Worm (Caenorhabditis elegans) whole organism, L1 larva: ENCODE results near the gene wdr-83.

Experiments used
- C04F5.9 ChIP-seq: sonication (generic microtip); optimal IDR thresholded peaks from 2 replicates; lab custom pipeline; 2016; ENCODE audit warnings: missing genetic modification characterization, missing compliant biosample characterization
- aha-1 ChIP-seq: fragments of 150-350 bp; optimal IDR thresholded peaks from 2 replicates; lab custom pipeline; 2014; ENCODE audit warnings: missing biosample characterization, missing genetic modification characterization
- aly-2 ChIP-seq: fragments of 150-350 bp; optimal IDR thresholded peaks from 2 replicates; lab custom pipeline; 2014; ENCODE audit warnings: missing biosample characterization, missing genetic modification characterization
- blmp-1 ChIP-seq: fragments of 150-350 bp; optimal IDR thresholded peaks from 2 replicates; lab custom pipeline; 2014; ENCODE audit warnings: missing biosample characterization, missing genetic modification characterization
- jun-1 ChIP-seq: fragments of 150-350 bp; optimal IDR thresholded peaks from 2 replicates; lab custom pipeline; 2014; ENCODE audit warnings: missing biosample characterization, missing genetic modification reagents, missing genetic modification characterization
- lin-39 ChIP-seq: fragments of 150-350 bp; optimal IDR thresholded peaks from 2 replicates; lab custom pipeline; 2014; ENCODE audit warnings: missing biosample characterization, missing genetic modification reagents, missing genetic modification characterization
- mdl-1 ChIP-seq, 2 experiments: fragments of 150-350 bp; optimal IDR thresholded peaks; 2 replicates each; lab custom pipeline; 2014 to 2017; ENCODE audit warnings: missing biosample characterization in 2 of 2, missing genetic modification characterization in 2 of 2, inconsistent platforms in 1 of 2
- mep-1 ChIP-seq: fragments of 150-350 bp; optimal IDR thresholded peaks from 2 replicates; lab custom pipeline; 2014; ENCODE audit warnings: missing biosample characterization, missing genetic modification characterization
- nhr-28 ChIP-seq: fragments of 150-350 bp; optimal IDR thresholded peaks from 2 replicates; lab custom pipeline; 2014; ENCODE audit warnings: missing biosample characterization, missing genetic modification characterization
- nhr-90 ChIP-seq: sonication (generic microtip); optimal IDR thresholded peaks from 2 replicates; lab custom pipeline; 2016; ENCODE audit warnings: mild to moderate bottlenecking, missing genetic modification characterization, missing compliant biosample characterization; ENCODE audit not compliant: poor library complexity
- sptf-1 ChIP-seq: fragments of 150-350 bp; optimal IDR thresholded peaks from 2 replicates; lab custom pipeline; 2014; ENCODE audit warnings: missing biosample characterization, missing genetic modification characterization

ce11 chrII:5057315-5057714 lies 25.8 kb upstream of the wdr-83 start:
- TF ChIP-seq mep-1 (peak; percentile 67), C04F5.9 (tag; lab: Kevin White, UChicago) (no peak), aha-1 (tag; lab: Kevin White, UChicago) (no peak), nhr-90 (tag; lab: Kevin White, UChicago) (peak; percentile 74), lin-39 (tag; lab: Kevin White, UChicago) (no peak), sptf-1 (tag; lab: Kevin White, UChicago) (no peak), blmp-1 (tag; lab: Kevin White, UChicago) (no peak), mdl-1 (tag; optimal IDR thresholded peaks at IDR 0.05; lab: Kevin White, UChicago) (peak in 1 of 2 experiments; percentile 60), jun-1 (no peak), aly-2 (tag; lab: Kevin White, UChicago) (no peak), nhr-28 (tag; lab: Kevin White, UChicago) (no peak)
